Fruit fly (Drosophila melanogaster): ENCODE data around the gene ftz.

ftz gene

DNA sequence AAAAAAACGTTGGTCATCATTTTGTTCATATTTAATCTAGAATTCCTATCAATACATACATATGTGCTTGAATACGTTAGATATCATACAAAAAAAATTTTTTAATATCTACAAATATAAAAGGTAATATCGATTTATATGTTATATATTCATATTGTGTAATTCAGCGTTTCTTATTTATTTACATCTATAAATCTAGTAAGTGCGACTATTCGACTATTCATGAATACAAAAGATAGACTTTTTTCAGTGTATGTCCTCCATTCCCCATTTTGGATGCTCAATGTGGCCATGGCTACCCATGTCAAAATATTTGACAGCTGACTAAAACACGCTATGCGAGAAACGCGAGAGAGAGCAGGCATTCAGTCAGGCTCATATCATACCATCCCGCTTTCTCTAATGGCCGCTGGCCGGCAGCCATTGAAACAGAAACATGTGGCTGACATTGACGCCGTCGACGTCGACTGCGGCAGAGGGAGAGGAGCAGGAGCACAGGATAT, 39.2 kb downstream of the ftz start:
- no peak for TF ChIP-seq CG8478 (optimal IDR thresholded peaks at IDR 0.05)
- TF ChIP-seq CTCF (optimal IDR thresholded peaks at IDR 0.05), result no peak

DNA sequence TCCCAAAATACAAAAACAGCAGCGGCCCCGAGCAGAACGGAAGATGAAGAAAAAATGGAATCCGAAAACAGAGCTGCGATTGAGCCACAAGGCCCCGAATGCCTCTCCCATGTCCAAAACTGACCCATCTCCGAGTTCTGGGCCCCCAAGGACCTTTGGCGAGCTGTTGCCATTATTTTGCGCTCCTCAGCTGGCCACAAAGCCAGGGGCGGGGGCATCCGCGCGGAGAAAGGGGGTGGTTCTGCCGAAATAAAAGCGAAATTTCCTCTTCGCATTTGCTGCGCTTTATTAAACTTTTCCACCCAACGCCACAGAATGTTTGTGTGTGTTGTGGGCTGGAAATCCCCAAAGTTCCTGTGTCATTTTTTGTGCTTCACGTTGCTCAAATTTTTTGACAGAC, 40.2 kb downstream of the ftz start:
- no peak for TF ChIP-seq CTCF (optimal IDR thresholded peaks at IDR 0.05)
- no peak for TF ChIP-seq CG8478 (optimal IDR thresholded peaks at IDR 0.05)

DNA sequence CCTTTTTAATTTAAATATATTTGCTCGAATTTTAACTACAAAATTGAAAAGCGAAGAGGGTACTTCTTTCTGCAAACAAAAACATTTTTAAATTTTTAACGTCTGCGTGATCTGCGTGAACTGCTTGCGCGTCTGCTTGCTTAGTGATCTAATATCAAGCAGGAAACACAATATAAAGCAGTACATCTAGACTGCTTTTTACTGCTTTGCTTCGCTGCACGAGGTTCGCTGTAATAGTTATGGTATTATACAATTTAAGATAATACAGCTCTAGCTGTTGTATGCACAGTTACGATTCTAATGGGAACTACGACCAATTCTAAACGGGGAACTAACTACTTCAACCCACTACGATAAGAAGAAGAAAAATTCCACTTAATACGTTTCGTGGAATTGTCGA, 44.0 kb downstream of the ftz start:
- TF ChIP-seq CTCF (optimal IDR thresholded peaks at IDR 0.05) (peak; percentile 63 to 72), CG8478 (optimal IDR thresholded peaks at IDR 0.05) (no peak)

DNA sequence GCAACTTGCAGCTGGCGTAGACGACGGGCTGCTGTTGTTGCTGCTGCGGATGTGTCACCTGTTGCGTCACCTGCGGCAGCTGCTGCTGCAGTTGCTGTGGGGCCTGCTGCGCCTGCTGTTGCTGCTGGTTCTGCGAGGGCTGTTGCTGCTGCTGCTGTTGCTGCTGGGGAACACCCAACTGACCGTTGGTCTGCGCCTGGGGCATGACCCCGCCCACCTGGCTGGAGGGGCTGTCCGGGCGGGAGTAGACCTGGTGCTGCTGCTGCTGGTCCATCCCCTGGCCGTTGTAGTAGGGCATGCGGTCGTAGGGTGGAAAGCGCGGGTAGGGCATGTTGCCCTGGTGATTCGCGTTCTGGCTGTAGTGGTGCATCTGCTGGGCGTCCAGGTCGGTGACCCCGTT, 45.3 kb downstream of the ftz start:
- TF ChIP-seq CTCF (optimal IDR thresholded peaks at IDR 0.05), result no peak
- no peak for TF ChIP-seq CG8478 (optimal IDR thresholded peaks at IDR 0.05)

DNA sequence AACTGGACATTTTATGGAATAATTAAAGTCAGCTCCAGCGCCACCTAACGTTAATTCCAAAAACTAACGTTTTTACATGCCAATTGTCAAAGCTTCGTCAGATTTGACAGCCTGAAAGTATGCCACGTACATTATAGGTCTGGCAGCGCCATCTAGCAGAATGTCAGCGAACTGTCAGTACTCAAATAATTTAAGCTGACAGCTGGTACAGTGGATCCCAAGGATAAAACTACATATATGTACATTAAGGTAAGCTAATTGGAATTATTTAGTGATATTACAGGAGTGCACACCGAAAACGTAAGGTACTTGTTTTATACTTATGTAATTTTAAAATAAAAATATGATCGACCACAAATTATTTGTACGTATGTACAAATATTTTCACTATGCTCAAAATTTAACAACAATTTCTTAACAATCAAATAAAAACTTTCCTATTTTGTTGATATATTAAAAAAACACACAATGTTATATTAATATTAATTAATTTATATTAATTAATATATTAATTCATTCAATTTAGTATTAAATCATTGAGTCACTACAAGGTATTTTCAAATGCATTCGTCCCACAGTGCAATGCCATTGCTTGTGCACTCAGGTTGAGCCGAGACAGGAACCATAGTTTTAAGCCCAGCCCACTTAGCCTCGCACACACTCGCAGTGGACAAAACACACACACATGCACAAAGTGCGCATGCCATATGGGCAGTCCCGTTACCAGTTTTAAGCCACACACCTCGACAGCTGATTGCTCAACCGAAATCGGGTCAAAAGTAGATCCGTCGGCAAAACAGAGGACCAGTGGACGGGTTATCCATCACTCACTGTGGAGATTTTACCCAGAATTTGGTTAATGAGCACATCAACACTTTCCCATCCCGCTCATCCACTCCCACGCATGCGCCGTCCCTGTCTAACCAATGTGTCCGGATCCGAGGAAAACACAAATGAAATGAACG, 48.4 kb downstream of the ftz start:
- TF ChIP-seq CG8478 (optimal IDR thresholded peaks at IDR 0.05), result no peak
- peak; percentile 100 for TF ChIP-seq CTCF (optimal IDR thresholded peaks at IDR 0.05)

DNA sequence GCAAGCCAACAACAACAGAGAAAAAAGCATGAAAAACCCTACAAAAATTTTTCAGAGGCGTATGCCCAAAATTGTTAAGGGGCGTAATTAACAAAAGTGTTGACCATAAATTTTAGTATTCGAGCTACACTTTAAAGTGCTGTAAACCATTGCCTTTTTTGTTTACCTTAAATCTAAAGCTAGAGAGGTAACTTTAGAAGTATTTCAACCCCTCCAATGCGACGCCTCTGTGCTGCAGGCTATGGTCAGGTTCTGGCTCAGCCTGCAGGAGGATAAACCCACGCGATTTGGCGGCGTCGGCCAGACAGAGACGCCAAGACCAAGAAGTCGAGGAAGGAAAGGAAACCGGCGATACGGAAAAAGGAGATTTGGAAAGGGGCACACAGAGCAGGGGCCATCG, 50.3 kb downstream of the ftz start:
- TF ChIP-seq CTCF (optimal IDR thresholded peaks at IDR 0.05) (no peak), CG8478 (optimal IDR thresholded peaks at IDR 0.05) (no peak)
